Fruit fly (Drosophila melanogaster): ENCODE measurements around the gene Tak1.
A peak's percentile ranks its signal among the peaks of the same experiment; 100 is the strongest.

The Tak1 gene

DNA sequence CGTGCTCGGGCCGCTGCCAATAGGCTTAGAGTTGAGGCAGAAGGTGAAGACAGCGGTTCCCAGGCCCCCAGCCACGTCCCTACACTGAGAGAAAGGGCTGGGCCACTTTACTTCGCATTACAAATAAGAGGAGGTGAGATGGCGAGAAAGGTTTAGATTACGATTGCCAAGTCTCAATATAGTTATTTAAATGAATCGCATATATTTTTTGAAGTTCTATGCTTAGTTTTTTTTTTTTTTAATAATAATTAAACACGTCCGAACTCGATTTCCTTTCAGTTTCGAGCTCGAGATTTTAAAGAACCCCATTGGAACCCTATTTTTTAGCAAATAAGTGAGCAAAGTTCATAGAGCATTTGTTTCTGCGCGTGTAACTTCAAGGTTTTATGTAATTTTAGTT, 16.9 kb downstream of the Tak1 start (continued):
- TF ChIP-seq CG14050 (GFP tag; IDR thresholded peaks at IDR 0.05): 0 out of 3 replicates have a peak, but pooled peaks have one; percentile 14
- TF ChIP-seq CG7556 (GFP tag; optimal IDR thresholded peaks at IDR 0.05): peak; percentile 59
- TF ChIP-seq Dp (GFP tag; optimal IDR thresholded peaks at IDR 0.05): no peak
- no peak for TF ChIP-seq cad (GFP tag; optimal IDR thresholded peaks at IDR 0.05)
- TF ChIP-seq E2f2 (GFP tag; IDR thresholded peaks at IDR 0.05): peak; percentile 34
- peak; percentile 60 for TF ChIP-seq lmd (GFP tag; IDR thresholded peaks at IDR 0.05)
- no peak for TF ChIP-seq CG6254 (GFP tag; optimal IDR thresholded peaks at IDR 0.05)
- peak; percentile 60 for TF ChIP-seq CG31441 (GFP tag; IDR thresholded peaks at IDR 0.05)
- peak; percentile 29 for TF ChIP-seq ewg (GFP tag; optimal IDR thresholded peaks at IDR 0.05)
- TF ChIP-seq unpg (GFP tag; optimal IDR thresholded peaks at IDR 0.05): peak; percentile 52
- TF ChIP-seq eve (GFP tag; optimal IDR thresholded peaks at IDR 0.05): peak in 1 of 2 experiments; percentile 59
- no peak for TF ChIP-seq CG12219 (GFP tag; optimal IDR thresholded peaks at IDR 0.05)
- peak; percentile 23 for TF ChIP-seq CG18619 (GFP tag; optimal IDR thresholded peaks at IDR 0.05)
- TF ChIP-seq Drgx (GFP tag; IDR thresholded peaks at IDR 0.05): peak; percentile 61; the same call in 1 of the 2 replicates
- TF ChIP-seq CG2120 (GFP tag; optimal IDR thresholded peaks at IDR 0.05): peak; percentile 51
- TF ChIP-seq pb (GFP tag; optimal IDR thresholded peaks at IDR 0.05): no peak
- TF ChIP-seq CG2712 (tag; optimal IDR thresholded peaks at IDR 0.05): peak; percentile 47
- no peak for TF ChIP-seq CG9215 (GFP tag; IDR thresholded peaks at IDR 0.05)
- peak; percentile 53 for TF ChIP-seq bcd (GFP tag; optimal IDR thresholded peaks at IDR 0.05)
- peak; percentile 21 for TF ChIP-seq Mes4 (GFP tag; optimal IDR thresholded peaks at IDR 0.05)
- peak; percentile 9 for TF ChIP-seq shn (GFP tag; optimal IDR thresholded peaks at IDR 0.05)
- TF ChIP-seq pho (GFP tag; optimal IDR thresholded peaks at IDR 0.05): no peak
- peak; percentile 36 for TF ChIP-seq Blimp-1 (GFP tag; optimal IDR thresholded peaks at IDR 0.05)
- no peak for TF ChIP-seq CG7745 (tag; optimal IDR thresholded peaks at IDR 0.05)
- no peak for TF ChIP-seq Opbp (GFP tag; IDR thresholded peaks at IDR 0.05; ENCODE audit: partially characterized antibody)
- TF ChIP-seq CG6689 (GFP tag; IDR thresholded peaks at IDR 0.05): peak; percentile 50
- TF ChIP-seq CG14710 (tag; optimal IDR thresholded peaks at IDR 0.05): peak; percentile 21
- peak in 1 of 2 experiments; percentile 67 for TF ChIP-seq Hr51 (GFP tag; optimal IDR thresholded peaks at IDR 0.05)
- TF ChIP-seq Kr (GFP tag; optimal IDR thresholded peaks at IDR 0.05): no peak
- TF ChIP-seq CG7987 (GFP tag; optimal IDR thresholded peaks at IDR 0.05): no peak
- peak; percentile 40 for TF ChIP-seq caup (GFP tag; optimal IDR thresholded peaks at IDR 0.05; ENCODE audit: severe bottlenecking)
- TF ChIP-seq Six4 (GFP tag; optimal IDR thresholded peaks at IDR 0.05): peak; percentile 14
- TF ChIP-seq CG18764 (GFP tag; optimal IDR thresholded peaks at IDR 0.05): peak; percentile 2
- TF ChIP-seq CG9437 (GFP tag; optimal IDR thresholded peaks at IDR 0.05): peak; percentile 27
- no peak for TF ChIP-seq Vsx1 (GFP tag; optimal IDR thresholded peaks at IDR 0.05)
- TF ChIP-seq CG4282 (GFP tag; optimal IDR thresholded peaks at IDR 0.05): no peak
- TF ChIP-seq CG11696 (GFP tag; IDR thresholded peaks at IDR 0.05): no peak
- no peak for TF ChIP-seq CG32772 (GFP tag; IDR thresholded peaks at IDR 0.05)
- TF ChIP-seq sima (GFP tag; optimal IDR thresholded peaks at IDR 0.05): no peak
- TF ChIP-seq zen2 (GFP tag; IDR thresholded peaks at IDR 0.05; ENCODE audit: partially characterized antibody): no peak
- TF ChIP-seq ind (GFP tag; optimal IDR thresholded peaks at IDR 0.05): peak; percentile 55
- no peak for TF ChIP-seq p53 (GFP tag; optimal IDR thresholded peaks at IDR 0.05)
- peak; percentile 9 for TF ChIP-seq Bdp1 (GFP tag; optimal IDR thresholded peaks at IDR 0.05)
- no peak for TF ChIP-seq CG15479 (GFP tag; optimal IDR thresholded peaks at IDR 0.05)
- peak; percentile 23 for TF ChIP-seq odd (GFP tag; optimal IDR thresholded peaks at IDR 0.05)
- no peak for TF ChIP-seq CG13894 (tag; optimal IDR thresholded peaks at IDR 0.05)
- TF ChIP-seq her (GFP tag; optimal IDR thresholded peaks at IDR 0.05): no peak
- TF ChIP-seq Sox100B (GFP tag; optimal IDR thresholded peaks at IDR 0.05): peak; percentile 57
- no peak for TF ChIP-seq Myb (GFP tag; optimal IDR thresholded peaks at IDR 0.05)
- TF ChIP-seq CG18262 (tag; optimal IDR thresholded peaks at IDR 0.05): peak; percentile 51
- no peak for TF ChIP-seq Taf1 (GFP tag; IDR thresholded peaks at IDR 0.05)
